Worm (Caenorhabditis elegans) whole organism, mixed stage, embryonic: ENCODE results near the gene T14B4.5.

Experiments used
- M03D4.4 ChIP-seq: sonication (generic microtip); optimal IDR thresholded peaks from 2 replicates; lab custom pipeline; 2017; ENCODE audit warnings: mild to moderate bottlenecking, missing genetic modification characterization, missing compliant biosample characterization
- bed-3 ChIP-seq: fragments of 200-800 bp; sonication (Bioruptor generic); optimal IDR thresholded peaks from 3 replicates; lab custom pipeline; 2018; ENCODE audit warnings: mild to moderate bottlenecking, missing genetic modification characterization, moderate library complexity, missing compliant biosample characterization
- blmp-1 ChIP-seq: fragments of 150-350 bp; optimal IDR thresholded peaks from 2 replicates; lab custom pipeline; 2014; ENCODE audit warnings: missing biosample characterization, missing genetic modification characterization
- ceh-39 ChIP-seq: fragments of 150-350 bp; optimal IDR thresholded peaks from 2 replicates; lab custom pipeline; 2014; ENCODE audit warnings: missing biosample characterization, missing genetic modification characterization
- ceh-43 ChIP-seq: fragments of 200-800 bp; sonication (Bioruptor generic); optimal IDR thresholded peaks from 2 replicates; lab custom pipeline; 2018; ENCODE audit warnings: mild to moderate bottlenecking, missing genetic modification characterization, moderate library complexity, missing compliant biosample characterization
- ceh-83 ChIP-seq: fragments of 200-800 bp; sonication (Bioruptor generic); optimal IDR thresholded peaks from 2 replicates; lab custom pipeline; 2018; ENCODE audit warnings: mild to moderate bottlenecking, missing genetic modification characterization, missing compliant biosample characterization
- ces-1 ChIP-seq: fragments of 150-350 bp; optimal IDR thresholded peaks from 2 replicates; lab custom pipeline; 2014; ENCODE audit warnings: missing biosample characterization, missing genetic modification reagents, missing genetic modification characterization
- cnd-1 ChIP-seq: fragments of 200-800 bp; sonication (Bioruptor generic); optimal IDR thresholded peaks from 2 replicates; lab custom pipeline; 2018; ENCODE audit warnings: mild to moderate bottlenecking, missing genetic modification characterization, missing compliant biosample characterization
- drap-1 ChIP-seq: fragments of 200-800 bp; sonication (Bioruptor generic); optimal IDR thresholded peaks from 3 replicates; lab custom pipeline; 2018; ENCODE audit warnings: mild to moderate bottlenecking, missing genetic modification characterization, missing compliant biosample characterization
- elt-3 ChIP-seq: fragments of 150-350 bp; optimal IDR thresholded peaks from 2 replicates; lab custom pipeline; 2014; ENCODE audit warnings: missing biosample characterization, missing genetic modification characterization
- ham-2 ChIP-seq: fragments of 200-800 bp; sonication (Bioruptor generic); optimal IDR thresholded peaks from 2 replicates; lab custom pipeline; 2018; ENCODE audit warnings: mild to moderate bottlenecking, missing genetic modification characterization, missing compliant biosample characterization
- hlh-1 ChIP-seq: fragments of 150-350 bp; optimal IDR thresholded peaks from 2 replicates; lab custom pipeline; 2014; ENCODE audit warnings: missing biosample characterization, missing genetic modification reagents, missing genetic modification characterization
- lin-13 ChIP-seq: fragments of 150-350 bp; optimal IDR thresholded peaks from 2 replicates; lab custom pipeline; 2014; ENCODE audit warnings: missing biosample characterization, missing genetic modification characterization
- lin-32 ChIP-seq: fragments of 200-800 bp; sonication (Bioruptor generic); optimal IDR thresholded peaks from 2 replicates; lab custom pipeline; 2018; ENCODE audit warnings: mild to moderate bottlenecking, missing genetic modification characterization, missing compliant biosample characterization
- lsy-2 ChIP-seq: fragments of 150-350 bp; optimal IDR thresholded peaks from 2 replicates; lab custom pipeline; 2014; ENCODE audit warnings: missing biosample characterization, missing genetic modification characterization
- mab-5 ChIP-seq: fragments of 150-350 bp; optimal IDR thresholded peaks from 2 replicates; lab custom pipeline; 2014; ENCODE audit warnings: missing biosample characterization, missing genetic modification characterization
- mep-1 ChIP-seq: fragments of 150-350 bp; optimal IDR thresholded peaks from 2 replicates; lab custom pipeline; 2017; ENCODE audit warnings: missing biosample characterization, missing genetic modification reagents, missing genetic modification characterization, inconsistent platforms
- mls-2 ChIP-seq: sonication (generic microtip); optimal IDR thresholded peaks from 2 replicates; lab custom pipeline; 2016; ENCODE audit warnings: mild to moderate bottlenecking, missing genetic modification characterization, moderate library complexity, missing compliant biosample characterization
- nhr-12 ChIP-seq: fragments of 150-350 bp; optimal IDR thresholded peaks from 2 replicates; lab custom pipeline; 2014; ENCODE audit warnings: missing biosample characterization, missing genetic modification characterization
- nhr-2 ChIP-seq: fragments of 150-350 bp; optimal IDR thresholded peaks from 2 replicates; lab custom pipeline; 2014; ENCODE audit warnings: missing biosample characterization, missing genetic modification characterization
- nhr-237 ChIP-seq: fragments of 150-350 bp; optimal IDR thresholded peaks from 2 replicates; lab custom pipeline; 2014; ENCODE audit warnings: missing biosample characterization, missing genetic modification characterization
- nhr-28 ChIP-seq: fragments of 150-350 bp; optimal IDR thresholded peaks from 2 replicates; lab custom pipeline; 2014; ENCODE audit warnings: missing biosample characterization, missing genetic modification characterization
- nhr-76 ChIP-seq: sonication (generic microtip); optimal IDR thresholded peaks from 2 replicates; lab custom pipeline; 2017; ENCODE audit warnings: missing biosample characterization, missing genetic modification characterization
- pha-4 ChIP-seq: fragments of 150-350 bp; optimal IDR thresholded peaks from 2 replicates; lab custom pipeline; 2018; ENCODE audit warnings: missing biosample characterization, missing genetic modification reagents, missing genetic modification characterization
- sem-2 ChIP-seq: fragments of 200-800 bp; sonication (Bioruptor generic); optimal IDR thresholded peaks from 2 replicates; lab custom pipeline; 2018; ENCODE audit warnings: mild to moderate bottlenecking, missing genetic modification characterization, missing compliant biosample characterization
- snpc-4 ChIP-seq: fragments of 150-350 bp; optimal IDR thresholded peaks from 2 replicates; lab custom pipeline; 2014; ENCODE audit warnings: missing biosample characterization, missing genetic modification characterization
- sptf-1 ChIP-seq: sonication (generic microtip); optimal IDR thresholded peaks from 2 replicates; lab custom pipeline; 2017; ENCODE audit warnings: mild to moderate bottlenecking, missing genetic modification characterization, moderate library complexity, missing compliant biosample characterization
- tbx-8 ChIP-seq: fragments of 200-800 bp; sonication (Bioruptor generic); optimal IDR thresholded peaks from 2 replicates; lab custom pipeline; 2018; ENCODE audit warnings: mild to moderate bottlenecking, missing genetic modification characterization, moderate library complexity, missing compliant biosample characterization
- unc-120 ChIP-seq: sonication (generic microtip); optimal IDR thresholded peaks from 2 replicates; lab custom pipeline; 2017; ENCODE audit warnings: missing genetic modification characterization, missing compliant biosample characterization; ENCODE audit not compliant: poor library complexity, severe bottlenecking
- unc-62 ChIP-seq: fragments of 150-350 bp; optimal IDR thresholded peaks from 2 replicates; lab custom pipeline; 2014; ENCODE audit warnings: missing biosample characterization, missing genetic modification reagents, missing genetic modification characterization
- zip-8 ChIP-seq: fragments of 150-350 bp; optimal IDR thresholded peaks from 2 replicates; lab custom pipeline; 2014; ENCODE audit warnings: missing biosample characterization, missing genetic modification characterization
- ztf-11 ChIP-seq: fragments of 150-350 bp; optimal IDR thresholded peaks from 2 replicates; lab custom pipeline; 2014; ENCODE audit warnings: missing biosample characterization, missing genetic modification characterization

T14B4.5 gene

DNA sequence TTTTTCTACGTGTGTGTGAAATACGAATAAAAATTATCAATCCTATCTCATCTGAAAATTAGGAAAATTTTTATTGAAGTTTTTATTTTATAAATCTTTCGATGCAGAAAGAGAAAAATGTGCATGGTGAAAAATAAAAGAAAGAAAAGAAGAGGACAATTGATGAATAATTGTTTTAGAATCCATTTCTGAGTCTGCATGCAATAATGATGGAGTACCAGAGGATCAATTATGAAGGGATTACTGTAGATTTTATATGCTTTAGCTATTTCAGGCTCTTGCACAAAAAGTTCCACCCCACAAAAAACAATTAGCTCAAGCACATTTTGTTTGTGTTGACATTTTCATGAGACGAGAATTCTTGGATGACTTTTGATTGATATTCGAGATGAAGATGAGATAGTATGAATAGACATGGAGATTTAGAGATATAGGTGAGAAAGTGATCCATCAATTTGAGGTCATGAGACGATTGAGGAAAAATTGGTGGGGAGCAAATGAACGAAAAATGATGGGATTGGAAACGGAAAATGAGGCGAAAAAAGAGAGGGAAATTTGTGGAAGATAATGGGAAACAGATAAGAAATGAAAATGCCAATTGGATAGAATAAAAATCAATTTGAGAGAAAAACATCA is 11.0 kb upstream of the T14B4.5 start, which contains the start of gene rpy-1:
Gene rpy-1, minus strand, starts transcription at position 51 of the 636 bp plus-strand sequence.
- TF ChIP-seq bed-3 (GFP tag; lab: Kevin White, UChicago) = no peak
- TF ChIP-seq ceh-83 (GFP tag; lab: Kevin White, UChicago) = no peak
- no peak for TF ChIP-seq M03D4.4 (tag; lab: Kevin White, UChicago)
- no peak for TF ChIP-seq ceh-39 (tag; lab: Kevin White, UChicago)
- no peak for TF ChIP-seq mep-1 (tag; lab: Kevin White, UChicago)
- no peak for TF ChIP-seq elt-3 (tag; lab: Kevin White, UChicago)
- peak; percentile 85 for TF ChIP-seq unc-62 (GFP tag; lab: Kevin White, UChicago)
- TF ChIP-seq lsy-2 (tag; lab: Kevin White, UChicago) = no peak
- TF ChIP-seq pha-4 (tag; lab: Kevin White, UChicago) = no peak
- peak; percentile 35 for TF ChIP-seq unc-120 (tag; lab: Kevin White, UChicago)
- TF ChIP-seq nhr-237 (tag; lab: Kevin White, UChicago) = no peak
- TF ChIP-seq lin-32 (GFP tag; lab: Kevin White, UChicago) = no peak
- TF ChIP-seq cnd-1 (tag; lab: Kevin White, UChicago) = no peak

DNA sequence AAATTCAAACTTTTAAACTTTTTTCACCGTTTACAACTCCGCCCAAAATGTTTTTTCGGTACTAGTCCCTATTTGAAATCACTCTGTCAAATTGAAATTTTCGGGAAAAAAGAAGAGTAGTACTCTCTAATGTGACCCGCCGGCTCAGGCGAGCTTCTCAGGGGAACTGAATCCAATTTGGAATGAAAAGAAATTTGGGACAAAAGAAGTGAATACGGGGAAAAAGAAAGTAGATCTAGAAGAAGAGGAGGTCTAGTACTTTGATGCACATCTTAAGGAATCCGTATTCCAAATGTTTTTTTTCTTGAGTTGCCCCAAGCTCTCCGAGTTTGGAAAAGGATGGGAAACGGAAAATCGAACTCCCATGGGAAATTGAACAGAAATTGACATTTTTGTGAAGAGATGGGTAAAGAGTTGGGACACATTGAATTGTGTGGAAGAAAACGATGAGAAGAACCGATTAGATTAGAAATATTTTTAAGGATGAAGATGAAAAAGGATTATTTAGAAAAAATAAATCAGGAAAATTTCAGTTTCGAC is 10.0 kb upstream of the T14B4.5 start:
- TF ChIP-seq snpc-4 (tag; lab: Kevin White, UChicago) = no peak
- no peak for TF ChIP-seq mep-1 (tag; lab: Kevin White, UChicago)
- no peak for TF ChIP-seq zip-8 (tag; lab: Kevin White, UChicago)
- peak; percentile 82 for TF ChIP-seq ces-1 (GFP tag; lab: Kevin White, UChicago)
- no peak for TF ChIP-seq hlh-1 (tag; lab: Kevin White, UChicago)

DNA sequence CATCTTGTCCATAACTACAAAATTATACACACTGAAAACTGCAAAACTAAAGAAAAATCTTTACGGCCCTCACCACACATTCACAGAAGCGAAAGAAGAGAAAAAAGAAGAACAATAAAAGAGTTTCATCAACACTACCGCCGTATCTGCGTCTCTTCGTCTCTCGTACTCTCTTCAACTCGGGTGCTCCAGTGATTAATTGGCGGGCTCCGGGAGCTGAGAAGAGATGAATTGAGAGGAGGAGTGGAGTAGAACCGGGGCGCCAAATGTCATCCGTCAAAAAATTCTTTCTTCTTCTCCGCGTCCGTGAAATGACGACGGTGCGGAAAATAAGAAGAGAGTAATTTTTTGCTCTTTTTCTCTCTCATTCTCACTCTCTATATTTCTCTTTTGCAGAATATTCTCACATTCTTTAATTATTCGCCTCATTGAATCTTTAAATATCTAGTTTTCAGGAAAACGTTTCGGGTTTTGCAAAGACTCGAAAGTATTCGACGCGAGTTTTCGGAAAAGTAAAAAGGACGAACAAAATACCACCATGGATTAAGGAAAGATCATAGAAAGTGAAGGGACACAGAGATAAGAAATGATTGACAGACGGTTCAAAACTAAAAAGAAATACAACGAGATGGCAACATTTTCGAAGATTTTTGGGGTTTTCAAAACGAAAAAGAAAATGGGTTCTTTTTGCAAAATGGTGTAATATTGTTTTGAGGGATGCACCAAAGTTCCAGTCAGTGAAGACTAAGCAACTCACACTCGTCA is 9.0 kb upstream of the T14B4.5 start:
- no peak for TF ChIP-seq nhr-12 (tag; lab: Kevin White, UChicago)
- TF ChIP-seq unc-120 (tag; lab: Kevin White, UChicago) = peak; percentile 34
- TF ChIP-seq zip-8 (tag; lab: Kevin White, UChicago) = no peak
- no peak for TF ChIP-seq tbx-8
- no peak for TF ChIP-seq mls-2 (tag; lab: Kevin White, UChicago)
- TF ChIP-seq unc-62 (GFP tag; lab: Kevin White, UChicago) = peak; percentile 50
- peak; percentile 61 for TF ChIP-seq hlh-1 (tag; lab: Kevin White, UChicago)
- no peak for TF ChIP-seq elt-3 (tag; lab: Kevin White, UChicago)
- no peak for TF ChIP-seq cnd-1 (tag; lab: Kevin White, UChicago)
- TF ChIP-seq nhr-2 (tag; lab: Kevin White, UChicago) = no peak
- no peak for TF ChIP-seq pha-4 (tag; lab: Kevin White, UChicago)
- no peak for TF ChIP-seq drap-1
- no peak for TF ChIP-seq sem-2
- TF ChIP-seq lsy-2 (tag; lab: Kevin White, UChicago) = no peak
- no peak for TF ChIP-seq ceh-39 (tag; lab: Kevin White, UChicago)
- no peak for TF ChIP-seq nhr-237 (tag; lab: Kevin White, UChicago)
- TF ChIP-seq nhr-76 (tag; lab: Kevin White, UChicago) = no peak
- no peak for TF ChIP-seq sptf-1
- TF ChIP-seq M03D4.4 (tag; lab: Kevin White, UChicago) = no peak
- TF ChIP-seq ces-1 (GFP tag; lab: Kevin White, UChicago) = peak; percentile 49
- TF ChIP-seq ztf-11 (tag; lab: Kevin White, UChicago) = no peak
- TF ChIP-seq lin-32 (GFP tag; lab: Kevin White, UChicago) = no peak
- no peak for TF ChIP-seq ceh-83 (GFP tag; lab: Kevin White, UChicago)
- TF ChIP-seq ceh-43 (GFP tag; lab: Kevin White, UChicago) = no peak
- TF ChIP-seq bed-3 (GFP tag; lab: Kevin White, UChicago) = no peak
- TF ChIP-seq lin-13 (tag; lab: Kevin White, UChicago) = no peak
- TF ChIP-seq blmp-1 (tag; lab: Kevin White, UChicago) = no peak
- no peak for TF ChIP-seq mep-1 (tag; lab: Kevin White, UChicago)
- TF ChIP-seq ham-2 (GFP tag; lab: Kevin White, UChicago) = no peak
- TF ChIP-seq snpc-4 (tag; lab: Kevin White, UChicago) = no peak
- TF ChIP-seq nhr-28 (tag; lab: Kevin White, UChicago) = no peak
- TF ChIP-seq mab-5 (tag; lab: Kevin White, UChicago) = no peak
- TF ChIP-seq, all 35 proteins: peak for 4
